Fruit fly (Drosophila melanogaster) whole organism, prepupa: ENCODE results near the gene CheA29a.

ENCODE experiments used
- CG11762 ChIP-seq: fragments of 200-800 bp; sonication (Bioruptor generic); optimal IDR thresholded peaks from 3 replicates; lab custom pipeline; 2016; ENCODE audit warnings: missing biosample characterization, missing genetic modification characterization; ENCODE audit not compliant: insufficient read depth
- CG15336 ChIP-seq: fragments of 200-800 bp; sonication (Bioruptor generic); IDR thresholded peaks from 2 replicates; pipeline ENCODE4 v1.3.6; 2022; ENCODE audit warnings: missing biosample characterization, missing genetic modification characterization
- CG31627 ChIP-seq: fragments of 200-800 bp; sonication (Bioruptor generic); optimal IDR thresholded peaks from 3 replicates; lab custom pipeline; 2016; ENCODE audit warnings: missing biosample characterization, missing genetic modification characterization
- CG7368 ChIP-seq: fragments of 200-800 bp; sonication (Bioruptor generic); optimal IDR thresholded peaks from 3 replicates; lab custom pipeline; 2016; ENCODE audit warnings: missing biosample characterization, missing genetic modification characterization
- Ets21C ChIP-seq: fragments of 200-800 bp; sonication (Bioruptor generic); optimal IDR thresholded peaks from 3 replicates; lab custom pipeline; 2016; ENCODE audit warnings: missing biosample characterization, missing genetic modification characterization
- Gug ChIP-seq: fragments of 200-800 bp; sonication (Bioruptor generic); IDR thresholded peaks from 2 replicates; pipeline ENCODE4 v1.3.6; 2022; ENCODE audit warnings: missing biosample characterization, missing genetic modification characterization
- Hr39 ChIP-seq: fragments of 200-800 bp; sonication (Bioruptor generic); optimal IDR thresholded peaks from 2 replicates; lab custom pipeline; 2016; ENCODE audit warnings: missing biosample characterization, missing genetic modification characterization
- achi ChIP-seq: fragments of 200-800 bp; sonication (Bioruptor generic); optimal IDR thresholded peaks from 3 replicates; lab custom pipeline; 2016; ENCODE audit warnings: missing biosample characterization, missing genetic modification characterization

- TF ChIP-seq achi (no peak), Gug (GFP tag; lab: Robert Waterston, UW) (no peak), Hr39 (GFP tag; lab: Kevin White, UChicago) (no peak), CG15336 (GFP tag; lab: Robert Waterston, UW) (no peak), CG7368 (GFP tag; lab: Kevin White, UChicago) (no peak), Ets21C (GFP tag; lab: Kevin White, UChicago) (no peak), CG11762 (GFP tag; lab: Kevin White, UChicago) (no peak), CG31627 (GFP tag; lab: Kevin White, UChicago) (no peak)
These were observed 11.6 kb downstream of the CheA29a start, which contains the start of gene CG13088 for dm6 chr2L:8488735-8489134.
